Fruit fly (Drosophila melanogaster) whole organism, embryonic: Measurements from ENCODE around the gene Cpr64Ab.

Experiments
- Antp ChIP-seq: fragments of 200-800 bp; sonication (Bioruptor generic); optimal IDR thresholded peaks from 3 replicates; lab custom pipeline; 2016; ENCODE audit warnings: missing biosample characterization, missing genetic modification characterization
- Blimp-1 ChIP-seq: fragments of 200-800 bp; sonication (Bioruptor generic); optimal IDR thresholded peaks from 3 replicates; lab custom pipeline; 2018; ENCODE audit warnings: missing biosample characterization, missing genetic modification characterization, mild to moderate bottlenecking, moderate library complexity, missing genetic modification reagents
- BtbVII ChIP-seq: fragments of 200-800 bp; sonication (Bioruptor generic); optimal IDR thresholded peaks from 3 replicates; lab custom pipeline; 2017; ENCODE audit warnings: missing biosample characterization, mild to moderate bottlenecking, missing genetic modification characterization
- CG11456 ChIP-seq: fragments of 200-800 bp; sonication (Bioruptor generic); IDR thresholded peaks from 3 replicates; pipeline ENCODE4 v1.3.6; 2022; ENCODE audit warnings: missing biosample characterization, missing genetic modification characterization
- CG11696 ChIP-seq: fragments of 200-800 bp; sonication (Bioruptor generic); IDR thresholded peaks from 2 replicates; pipeline ENCODE4 v1.3.6; 2022; ENCODE audit warnings: missing biosample characterization, missing genetic modification characterization
- CG13424 ChIP-seq: fragments of 200-800 bp; sonication (Bioruptor generic); optimal IDR thresholded peaks from 2 replicates; lab custom pipeline; 2019; ENCODE audit warnings: missing biosample characterization, mild to moderate bottlenecking, missing genetic modification characterization, moderate library complexity
- CG14710 ChIP-seq: fragments of 200-800 bp; sonication (Bioruptor generic); optimal IDR thresholded peaks from 3 replicates; lab custom pipeline; 2019; ENCODE audit warnings: missing biosample characterization, mild to moderate bottlenecking, missing genetic modification characterization, moderate library complexity
- CG1603 ChIP-seq: fragments of 200-800 bp; sonication (Bioruptor generic); optimal IDR thresholded peaks from 2 replicates; lab custom pipeline; 2019; ENCODE audit warnings: missing biosample characterization, mild to moderate bottlenecking, missing genetic modification characterization, moderate library complexity
- CG2199 ChIP-seq: fragments of 200-800 bp; sonication (Bioruptor generic); IDR thresholded peaks from 3 replicates; pipeline ENCODE4 v1.3.6; 2022; ENCODE audit warnings: missing biosample characterization, missing genetic modification characterization
- CG33213 ChIP-seq: fragments of 200-800 bp; sonication (Bioruptor generic); optimal IDR thresholded peaks from 3 replicates; lab custom pipeline; 2016; ENCODE audit warnings: missing biosample characterization, missing genetic modification characterization
- CG33557 ChIP-seq: fragments of 200-800 bp; sonication (Bioruptor generic); optimal IDR thresholded peaks from 2 replicates; lab custom pipeline; 2019; ENCODE audit warnings: missing biosample characterization, mild to moderate bottlenecking, missing genetic modification characterization, moderate library complexity
- CG3995 ChIP-seq: fragments of 200-800 bp; sonication (Bioruptor generic); optimal IDR thresholded peaks from 3 replicates; lab custom pipeline; 2016; ENCODE audit warnings: missing biosample characterization, missing genetic modification characterization
- CG4404 ChIP-seq: fragments of 200-800 bp; sonication (Bioruptor generic); IDR thresholded peaks from 2 replicates; pipeline ENCODE4 v1.3.6; 2022; ENCODE audit warnings: missing biosample characterization, missing genetic modification characterization
- CG4424 ChIP-seq: fragments of 200-800 bp; sonication (Bioruptor generic); optimal IDR thresholded peaks from 3 replicates; lab custom pipeline; 2016; ENCODE audit warnings: missing biosample characterization, missing genetic modification characterization
- CG4730 ChIP-seq: fragments of 200-800 bp; sonication (Bioruptor generic); IDR thresholded peaks from 2 replicates; pipeline ENCODE4 v1.3.6; 2022; ENCODE audit warnings: missing biosample characterization, missing genetic modification characterization
- CG6654 ChIP-seq: fragments of 200-800 bp; sonication (Bioruptor generic); optimal IDR thresholded peaks from 2 replicates; lab custom pipeline; 2017; ENCODE audit warnings: missing biosample characterization, mild to moderate bottlenecking, missing genetic modification characterization
- CG7357 ChIP-seq: fragments of 200-800 bp; sonication (Bioruptor generic); IDR thresholded peaks from 3 replicates; pipeline ENCODE4 v1.3.6; 2022; ENCODE audit warnings: missing biosample characterization, missing genetic modification characterization
- CG7745 ChIP-seq: fragments of 200-800 bp; sonication (Bioruptor generic); optimal IDR thresholded peaks from 2 replicates; lab custom pipeline; 2018; ENCODE audit warnings: missing biosample characterization, mild to moderate bottlenecking, missing genetic modification characterization, moderate library complexity
- CG7963 ChIP-seq: fragments of 200-800 bp; sonication (Bioruptor generic); IDR thresholded peaks from 3 replicates; pipeline ENCODE4 v1.3.6; 2022; ENCODE audit warnings: missing biosample characterization, missing genetic modification characterization; ENCODE audit not compliant: partially characterized antibody
- CG8290 ChIP-seq, 3 experiments: fragments of 200-800 bp; sonication (Bioruptor generic); optimal IDR thresholded peaks; 2 replicates each; lab custom pipeline; 2016 to 2019; ENCODE audit warnings: missing biosample characterization in 3 of 3, missing genetic modification characterization in 3 of 3, mild to moderate bottlenecking in 2 of 3, moderate library complexity in 1 of 3
- CG9876 ChIP-seq: fragments of 200-800 bp; sonication (Bioruptor generic); optimal IDR thresholded peaks from 2 replicates; lab custom pipeline; 2016; ENCODE audit warnings: missing biosample characterization, missing genetic modification characterization
- Dll ChIP-seq: fragments of 200-800 bp; sonication (Bioruptor generic); IDR thresholded peaks from 4 replicates; pipeline ENCODE4 v1.3.6; 2022; ENCODE audit warnings: missing biosample characterization, missing genetic modification characterization; ENCODE audit not compliant: partially characterized antibody
- Doc2 ChIP-seq: fragments of 200-800 bp; sonication (Bioruptor generic); IDR thresholded peaks from 2 replicates; pipeline ENCODE4 v1.3.6; 2022; ENCODE audit warnings: missing biosample characterization, missing genetic modification characterization
- Hey ChIP-seq: fragments of 200-800 bp; sonication (Bioruptor generic); optimal IDR thresholded peaks from 3 replicates; lab custom pipeline; 2018; ENCODE audit warnings: missing biosample characterization, mild to moderate bottlenecking, missing genetic modification characterization
- Hr39 ChIP-seq: fragments of >200 bp; optimal IDR thresholded peaks from 2 replicates; lab custom pipeline; 2017
- Jarid2 ChIP-seq: fragments of 200-800 bp; sonication (Bioruptor generic); optimal IDR thresholded peaks from 3 replicates; lab custom pipeline; 2017; ENCODE audit warnings: mild to moderate bottlenecking, missing biosample characterization, missing genetic modification reagents, missing genetic modification characterization
- Med ChIP-seq: fragments of 200-800 bp; sonication (Bioruptor generic); peaks from one replicate; lab custom pipeline; 2016; ENCODE audit warnings: missing biosample characterization, missing genetic modification characterization, mild to moderate bottlenecking, inconsistent platforms, moderate library complexity
- NK7.1 ChIP-seq: fragments of 200-800 bp; sonication (Bioruptor generic); optimal IDR thresholded peaks from 3 replicates; lab custom pipeline; 2016; ENCODE audit warnings: missing biosample characterization, missing genetic modification characterization
- Ravus ChIP-seq: fragments of 200-800 bp; sonication (Bioruptor generic); IDR thresholded peaks from 2 replicates; pipeline ENCODE4 v1.3.6; 2022; ENCODE audit warnings: missing biosample characterization, missing genetic modification characterization
- Trl ChIP-seq, 3 experiments: fragments of >200 bp in 2 of 3; fragments of 200-800 bp in 1 of 3; sonication (Bioruptor generic) in 1 of 3; optimal IDR thresholded peaks; 2 replicates in 1 of 3; 3 replicates in 2 of 3; lab custom pipeline; 2016 to 2017; ENCODE audit warnings: missing biosample characterization in 1 of 3, missing genetic modification characterization in 1 of 3
- amos ChIP-seq: fragments of 200-800 bp; sonication (Bioruptor generic); IDR thresholded peaks from 2 replicates; pipeline ENCODE4 v1.3.6; 2022; ENCODE audit warnings: missing biosample characterization, missing genetic modification characterization; ENCODE audit not compliant: partially characterized antibody
- bowl ChIP-seq: fragments of 200-800 bp; sonication (Bioruptor generic); IDR thresholded peaks from 2 replicates; pipeline ENCODE4 v1.3.6; 2022; ENCODE audit warnings: missing biosample characterization, missing genetic modification characterization
- chif ChIP-seq, 2 experiments: fragments of 200-800 bp; sonication (Bioruptor generic); optimal IDR thresholded peaks; 3 replicates each; lab custom pipeline; 2016; ENCODE audit warnings: missing biosample characterization in 2 of 2, missing genetic modification characterization in 2 of 2
- chinmo ChIP-seq: fragments of 200-800 bp; sonication (Bioruptor generic); IDR thresholded peaks from 4 replicates; pipeline ENCODE4 v1.3.6; 2022; ENCODE audit warnings: missing biosample characterization, missing genetic modification characterization; ENCODE audit not compliant: partially characterized antibody
- danr ChIP-seq: fragments of 200-800 bp; sonication (Bioruptor generic); IDR thresholded peaks from 2 replicates; pipeline ENCODE4 v1.3.6; 2022; ENCODE audit warnings: missing biosample characterization, missing genetic modification characterization
- dm ChIP-seq: fragments of 200-800 bp; sonication (Bioruptor generic); optimal IDR thresholded peaks from 3 replicates; lab custom pipeline; 2016; ENCODE audit warnings: missing biosample characterization, missing genetic modification characterization
- dysf ChIP-seq: fragments of 200-800 bp; sonication (Bioruptor generic); IDR thresholded peaks from 3 replicates; pipeline ENCODE4 v1.3.6; 2022; ENCODE audit warnings: missing biosample characterization, missing genetic modification characterization
- exex ChIP-seq: fragments of 200-800 bp; sonication (Bioruptor generic); optimal IDR thresholded peaks from 4 replicates; lab custom pipeline; 2018; ENCODE audit warnings: missing biosample characterization, mild to moderate bottlenecking, missing genetic modification characterization, moderate library complexity
- gce ChIP-seq: fragments of 200-800 bp; sonication (Bioruptor generic); IDR thresholded peaks from 3 replicates; pipeline ENCODE4 v1.3.6; 2022; ENCODE audit warnings: missing biosample characterization, missing genetic modification characterization
- insv ChIP-seq, 2 experiments: fragments of 200-800 bp; sonication (Bioruptor generic); optimal IDR thresholded peaks; 3 replicates each; lab custom pipeline; 2016 to 2018; ENCODE audit warnings: missing biosample characterization in 2 of 2, missing genetic modification characterization in 2 of 2
- maf-S ChIP-seq: fragments of 200-800 bp; sonication (Bioruptor generic); optimal IDR thresholded peaks from 2 replicates; lab custom pipeline; 2016; ENCODE audit warnings: missing biosample characterization, missing genetic modification characterization
- org-1 ChIP-seq: fragments of 200-800 bp; sonication (Bioruptor generic); optimal IDR thresholded peaks from 2 replicates; lab custom pipeline; 2017; ENCODE audit warnings: missing biosample characterization, missing genetic modification characterization
- pho ChIP-seq: fragments of 200-800 bp; sonication (Bioruptor generic); optimal IDR thresholded peaks from 2 replicates; lab custom pipeline; 2016; ENCODE audit warnings: missing biosample characterization, missing genetic modification characterization
- phol ChIP-seq: fragments of 200-800 bp; sonication (Bioruptor generic); optimal IDR thresholded peaks from 3 replicates; lab custom pipeline; 2018; ENCODE audit warnings: missing biosample characterization, mild to moderate bottlenecking, missing genetic modification characterization, moderate library complexity
- prd ChIP-seq, 3 experiments: fragments of >200 bp in 2 of 3; fragments of 200-800 bp in 1 of 3; sonication (Bioruptor generic) in 1 of 3; optimal IDR thresholded peaks in 2 of 3; IDR thresholded peaks in 1 of 3; 2 replicates in 2 of 3; 3 replicates in 1 of 3; pipeline versions ENCODE4 v1.3.6 to Lab custom; 2017 to 2022; ENCODE audit warnings: missing biosample characterization in 1 of 3, missing genetic modification characterization in 1 of 3
- tap ChIP-seq: fragments of 200-800 bp; optimal IDR thresholded peaks from 3 replicates; lab custom pipeline; 2019; ENCODE audit warnings: missing biosample characterization, mild to moderate bottlenecking, missing genetic modification characterization, moderate library complexity
- tll ChIP-seq, 2 experiments: fragments of 200-800 bp in 1 of 2; fragments of >200 bp in 1 of 2; sonication (Bioruptor generic) in 1 of 2; optimal IDR thresholded peaks; 2 replicates each; lab custom pipeline; 2017 to 2019; ENCODE audit warnings: missing biosample characterization in 2 of 2, missing genetic modification characterization in 2 of 2, mild to moderate bottlenecking in 1 of 2, moderate library complexity in 1 of 2
- tna ChIP-seq: fragments of 200-800 bp; sonication (Bioruptor generic); IDR thresholded peaks from 2 replicates; pipeline ENCODE4 v1.3.6; 2022; ENCODE audit warnings: missing biosample characterization, missing genetic modification characterization; ENCODE audit not compliant: partially characterized antibody
- trem ChIP-seq: fragments of 200-800 bp; optimal IDR thresholded peaks from 3 replicates; lab custom pipeline; 2019; ENCODE audit warnings: missing biosample characterization, mild to moderate bottlenecking, missing genetic modification characterization, moderate library complexity
- zen ChIP-seq: fragments of 200-800 bp; sonication (Bioruptor generic); optimal IDR thresholded peaks from 3 replicates; lab custom pipeline; 2018; ENCODE audit warnings: missing biosample characterization, mild to moderate bottlenecking, missing genetic modification characterization, moderate library complexity

The Cpr64Ab gene

DNA sequence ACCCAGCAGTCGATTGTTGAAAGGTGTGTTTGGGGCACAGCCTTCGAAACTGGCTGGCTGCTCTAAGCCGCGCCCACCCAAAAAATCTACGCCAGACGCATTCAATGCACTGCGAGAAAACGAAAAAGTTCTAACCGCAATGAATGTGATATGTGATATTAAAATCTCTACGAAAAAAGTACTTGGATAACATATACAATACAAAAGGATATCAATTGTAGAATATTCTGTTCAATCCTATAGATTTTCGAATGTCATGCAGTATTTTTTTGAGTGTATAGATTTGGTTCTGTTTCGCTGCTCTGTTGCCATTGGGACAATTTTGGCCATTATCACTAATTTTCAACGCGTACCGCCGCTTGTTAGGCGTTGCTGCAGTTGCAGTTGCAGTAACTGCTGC, 1.6 kb downstream of the Cpr64Ab start (continued):
- peak; percentile 5 for TF ChIP-seq CG4424 (GFP tag; lab: Kevin White, UChicago)
- TF ChIP-seq CG4404, result 0 out of 2 replicates have a peak, but pooled peaks have one; percentile 18
- no peak for TF ChIP-seq CG8290 (GFP tag; optimal IDR thresholded peaks at IDR 0.05; lab: Kevin White, UChicago)
- TF ChIP-seq CG8290 (tag; optimal IDR thresholded peaks at IDR 0.05; lab: Kevin White, UChicago), result no peak
- no peak for TF ChIP-seq bowl
- peak; percentile 23 for TF ChIP-seq CG14710 (tag; lab: Kevin White, UChicago)
- peak; percentile 60 for TF ChIP-seq zen (tag; lab: Kevin White, UChicago)
- no peak for TF ChIP-seq org-1
- no peak for TF ChIP-seq CG33213 (GFP tag; lab: Kevin White, UChicago)
- no peak for TF ChIP-seq CG11696 (GFP tag; lab: Robert Waterston, UW)
- no peak for TF ChIP-seq Jarid2
- TF ChIP-seq tll (GFP tag; optimal IDR thresholded peaks at IDR 0.05; lab: Kevin White, UChicago), result no peak
- no peak for TF ChIP-seq amos (GFP tag; lab: Robert Waterston, UW)
- TF ChIP-seq Hr39, result no peak
- no peak for TF ChIP-seq CG11456
- no peak for TF ChIP-seq Antp (GFP tag; lab: Kevin White, UChicago)
- no peak for TF ChIP-seq gce (GFP tag; lab: Robert Waterston, UW)
- TF ChIP-seq BtbVII (GFP tag; lab: Kevin White, UChicago), result no peak
- no peak for TF ChIP-seq danr (GFP tag; lab: Robert Waterston, UW)
- no peak for TF ChIP-seq Med
- no peak for TF ChIP-seq exex
- no peak for TF ChIP-seq pho (GFP tag; lab: Kevin White, UChicago)
- TF ChIP-seq Ravus (GFP tag; lab: Robert Waterston, UW), result no peak
- TF ChIP-seq dysf (GFP tag; lab: Robert Waterston, UW), result 0 out of 3 replicates have a peak, but pooled peaks have one; percentile 26
- TF ChIP-seq CG7963, result no peak
- no peak for TF ChIP-seq insv (GFP tag; optimal IDR thresholded peaks at IDR 0.05; lab: Kevin White, UChicago)
- TF ChIP-seq prd (optimal IDR thresholded peaks at IDR 0.05; lab: Kevin White, UChicago), result no peak
- TF ChIP-seq prd (GFP tag; IDR thresholded peaks at IDR 0.05; lab: Robert Waterston, UW), result peak; percentile 68; the same call in 2 of the 3 replicates
- TF ChIP-seq chif (GFP tag; optimal IDR thresholded peaks at IDR 0.05; lab: Kevin White, UChicago), result no peak
- TF ChIP-seq CG9876 (GFP tag; lab: Kevin White, UChicago), result no peak
- no peak for TF ChIP-seq maf-S (GFP tag; lab: Kevin White, UChicago)
- TF ChIP-seq CG7745 (tag; lab: Kevin White, UChicago), result no peak
- TF ChIP-seq CG4730 (GFP tag; lab: Robert Waterston, UW), result 0 out of 2 replicates have a peak, but pooled peaks have one; percentile 18
- TF ChIP-seq CG2199, result no peak
- TF ChIP-seq CG6654 (GFP tag; lab: Kevin White, UChicago), result no peak
- TF ChIP-seq Hey (tag; lab: Kevin White, UChicago), result no peak
- TF ChIP-seq CG7357 (GFP tag; lab: Robert Waterston, UW), result no peak
- no peak for TF ChIP-seq CG13424
- TF ChIP-seq tap, result peak; percentile 35
- no peak for TF ChIP-seq Doc2 (GFP tag; lab: Robert Waterston, UW)
- no peak for TF ChIP-seq CG1603
- TF ChIP-seq tna (GFP tag; lab: Robert Waterston, UW), result no peak
- TF ChIP-seq Dll (GFP tag; lab: Robert Waterston, UW), result no peak
- TF ChIP-seq CG3995 (GFP tag; lab: Kevin White, UChicago), result no peak
- no peak for TF ChIP-seq CG33557 (GFP tag; lab: Kevin White, UChicago)
- TF ChIP-seq Blimp-1 (GFP tag; lab: Kevin White, UChicago), result peak; percentile 58
- no peak for TF ChIP-seq chinmo (GFP tag; lab: Robert Waterston, UW)
- TF ChIP-seq trem (tag; lab: Kevin White, UChicago), result peak; percentile 16
- no peak for TF ChIP-seq NK7.1 (GFP tag; lab: Kevin White, UChicago)
- no peak for TF ChIP-seq Trl (optimal IDR thresholded peaks at IDR 0.05; lab: Kevin White, UChicago)
- TF ChIP-seq Trl (GFP tag; optimal IDR thresholded peaks at IDR 0.05; lab: Kevin White, UChicago), result no peak
- TF ChIP-seq dm (GFP tag; lab: Kevin White, UChicago), result no peak
- TF ChIP-seq phol (tag; lab: Kevin White, UChicago), result peak; percentile 42
